Fruit fly (Drosophila melanogaster): ENCODE results near the gene Nemp.
A peak's percentile ranks its signal among the peaks of the same experiment; 100 is the strongest.

dm6 chrX:16644535-16645131 lies 10.2 kb downstream of the Nemp start:
- TF ChIP-seq CG32767 (GFP tag; IDR thresholded peaks at IDR 0.05) (0 out of 2 replicates have a peak, but pooled peaks have one; percentile 23), sd (tag; optimal IDR thresholded peaks at IDR 0.05) (peak; percentile 36)

Measured in whole organism, embryonic.